Worm (Caenorhabditis elegans) whole organism, L1 larva: ENCODE results near the gene R04E5.7.
"Not testable (repeated sequence)": the region's sequence is repeated elsewhere in the genome, so short reads cannot be mapped to it uniquely, and the experiment has no call there.

Experiments
- Y116A8C.19 ChIP-seq: sonication (generic microtip); optimal IDR thresholded peaks from 2 replicates; lab custom pipeline; 2016; ENCODE audit warnings: missing compliant biosample characterization, missing genetic modification characterization, borderline replicate concordance
- alr-1 ChIP-seq: fragments of 200-800 bp; sonication (Bioruptor generic); optimal IDR thresholded peaks from 2 replicates; lab custom pipeline; 2018; ENCODE audit warnings: borderline replicate concordance, mild to moderate bottlenecking, missing genetic modification characterization, missing compliant biosample characterization
- aly-2 ChIP-seq: fragments of 150-350 bp; optimal IDR thresholded peaks from 2 replicates; lab custom pipeline; 2014; ENCODE audit warnings: missing biosample characterization, missing genetic modification characterization
- ama-1 ChIP-seq: fragments of 150-350 bp; optimal IDR thresholded peaks from 2 replicates; lab custom pipeline; 2014
- ceh-63 ChIP-seq: fragments of 200-800 bp; sonication (Bioruptor generic); optimal IDR thresholded peaks from 2 replicates; lab custom pipeline; 2018; ENCODE audit warnings: mild to moderate bottlenecking, missing genetic modification characterization, missing compliant biosample characterization
- ceh-82 ChIP-seq, 3 experiments: fragments of 150-350 bp in 1 of 3; sonication (generic microtip) in 2 of 3; optimal IDR thresholded peaks; 2 replicates each; lab custom pipeline; 2014 to 2017; ENCODE audit warnings: missing biosample characterization in 3 of 3, missing genetic modification characterization in 3 of 3
- ceh-88 ChIP-seq: fragments of 200-800 bp; sonication (Bioruptor generic); IDR thresholded peaks from 2 replicates; pipeline ENCODE4 v1.3.6; 2022; ENCODE audit warnings: missing genetic modification characterization, missing compliant biosample characterization
- ces-1 ChIP-seq: fragments of 150-350 bp; optimal IDR thresholded peaks from 2 replicates; lab custom pipeline; 2014; ENCODE audit warnings: missing biosample characterization, missing genetic modification reagents, missing genetic modification characterization
- dpl-1 ChIP-seq, 3 experiments: fragments of 150-350 bp in 2 of 3; sonication (generic microtip) in 1 of 3; optimal IDR thresholded peaks; 2 replicates each; lab custom pipeline; 2014 to 2017; ENCODE audit warnings: missing biosample characterization in 3 of 3, missing genetic modification characterization in 3 of 3, missing genetic modification reagents in 3 of 3
- dsc-1 ChIP-seq: sonication (generic microtip); optimal IDR thresholded peaks from 2 replicates; lab custom pipeline; 2016; ENCODE audit warnings: mild to moderate bottlenecking, missing genetic modification characterization, missing compliant biosample characterization
- efl-1 ChIP-seq, 4 experiments: fragments of 150-350 bp; optimal IDR thresholded peaks in 3 of 4; peaks in 1 of 4; 1 replicate in 1 of 4; 2 replicates in 3 of 4; lab custom pipeline; 2014; ENCODE audit warnings: missing biosample characterization in 2 of 4, missing genetic modification characterization in 2 of 4, missing genetic modification reagents in 2 of 4
- egl-13 ChIP-seq: sonication (generic microtip); optimal IDR thresholded peaks from 2 replicates; lab custom pipeline; 2016; ENCODE audit warnings: missing genotype, missing genetic modification reagents, missing genetic modification characterization, missing compliant biosample characterization
- egl-27 ChIP-seq, 2 experiments: fragments of 150-350 bp in 1 of 2; sonication (generic microtip); optimal IDR thresholded peaks; 3 replicates each; lab custom pipeline; 2017 to 2018; ENCODE audit warnings: missing biosample characterization in 2 of 2, missing genetic modification characterization in 2 of 2, missing genetic modification reagents in 2 of 2
- elt-2 ChIP-seq: sonication (generic microtip); optimal IDR thresholded peaks from 2 replicates; lab custom pipeline; 2016; ENCODE audit warnings: missing genetic modification characterization, mild to moderate bottlenecking, inconsistent platforms, missing compliant biosample characterization, missing genetic modification reagents
- elt-3 ChIP-seq, 6 experiments: fragments of 150-350 bp in 1 of 6; sonication (generic microtip); optimal IDR thresholded peaks; 2 replicates each; lab custom pipeline; 2017 to 2018; ENCODE audit warnings: missing biosample characterization in 6 of 6, missing genetic modification characterization in 6 of 6, inconsistent platforms in 1 of 6
- ets-5 ChIP-seq: fragments of 200-800 bp; sonication (Bioruptor generic); IDR thresholded peaks from 2 replicates; pipeline ENCODE4 v1.3.6; 2022; ENCODE audit warnings: missing genetic modification characterization, missing compliant biosample characterization
- fkh-10 ChIP-seq: sonication (generic microtip); optimal IDR thresholded peaks from 2 replicates; lab custom pipeline; 2017; ENCODE audit warnings: missing biosample characterization, missing genetic modification reagents, missing genetic modification characterization
- fkh-8 ChIP-seq: sonication (generic microtip); optimal IDR thresholded peaks from 2 replicates; lab custom pipeline; 2016; ENCODE audit warnings: mild to moderate bottlenecking, missing genetic modification characterization, missing compliant biosample characterization
- grh-1 ChIP-seq: fragments of 200-800 bp; sonication (Bioruptor generic); IDR thresholded peaks from 2 replicates; pipeline ENCODE4 v1.3.6; 2022; ENCODE audit warnings: missing genetic modification reagents, missing genetic modification characterization, missing compliant biosample characterization
- hlh-17 ChIP-seq: fragments of 200-800 bp; sonication (Bioruptor generic); optimal IDR thresholded peaks from 2 replicates; lab custom pipeline; 2018; ENCODE audit warnings: missing genetic modification characterization, mild to moderate bottlenecking, missing compliant biosample characterization, moderate library complexity, borderline replicate concordance
- hpl-2 ChIP-seq: fragments of 150-350 bp; optimal IDR thresholded peaks from 2 replicates; lab custom pipeline; 2014; ENCODE audit warnings: missing biosample characterization, missing genetic modification reagents, missing genetic modification characterization
- irx-1 ChIP-seq: sonication (generic microtip); optimal IDR thresholded peaks from 2 replicates; lab custom pipeline; 2016; ENCODE audit warnings: missing genetic modification characterization, missing compliant biosample characterization
- lin-15B ChIP-seq: fragments of 150-350 bp; sonication (generic microtip); optimal IDR thresholded peaks from 3 replicates; lab custom pipeline; 2014; ENCODE audit warnings: missing biosample characterization, missing genetic modification characterization
- lin-35 ChIP-seq, 2 experiments: fragments of 150-350 bp; optimal IDR thresholded peaks; 2 replicates each; lab custom pipeline; 2014; ENCODE audit warnings: missing biosample characterization in 2 of 2, missing genetic modification characterization in 2 of 2, missing genetic modification reagents in 2 of 2
- mab-9 ChIP-seq: fragments of 200-800 bp; sonication (Bioruptor generic); IDR thresholded peaks from 2 replicates; pipeline ENCODE4 v1.3.6; 2022; ENCODE audit warnings: missing genetic modification reagents, missing genetic modification characterization, missing compliant biosample characterization
- mep-1 ChIP-seq: fragments of 150-350 bp; optimal IDR thresholded peaks from 2 replicates; lab custom pipeline; 2014; ENCODE audit warnings: missing biosample characterization, missing genetic modification characterization
- nhr-19 ChIP-seq: fragments of 200-800 bp; sonication (Bioruptor generic); conservative IDR thresholded peaks from 2 replicates; pipeline ENCODE4 v1.3.6; 2022; ENCODE audit warnings: missing genetic modification characterization, missing compliant biosample characterization
- nhr-20 ChIP-seq: sonication (generic microtip); optimal IDR thresholded peaks from 2 replicates; lab custom pipeline; 2016; ENCODE audit warnings: mild to moderate bottlenecking, missing genetic modification characterization, missing compliant biosample characterization
- nhr-28 ChIP-seq: fragments of 150-350 bp; optimal IDR thresholded peaks from 2 replicates; lab custom pipeline; 2014; ENCODE audit warnings: missing biosample characterization, missing genetic modification characterization
- nhr-47 ChIP-seq: sonication (generic microtip); optimal IDR thresholded peaks from 2 replicates; lab custom pipeline; 2016; ENCODE audit warnings: mild to moderate bottlenecking, missing genetic modification characterization, moderate library complexity, missing compliant biosample characterization
- nhr-76 ChIP-seq: sonication (generic microtip); optimal IDR thresholded peaks from 2 replicates; lab custom pipeline; 2017; ENCODE audit warnings: missing biosample characterization, missing genetic modification characterization
- nhr-90 ChIP-seq: sonication (generic microtip); optimal IDR thresholded peaks from 2 replicates; lab custom pipeline; 2016; ENCODE audit warnings: mild to moderate bottlenecking, missing genetic modification characterization, missing compliant biosample characterization; ENCODE audit not compliant: poor library complexity
- pqm-1 ChIP-seq: sonication (generic microtip); optimal IDR thresholded peaks from 3 replicates; lab custom pipeline; 2017; ENCODE audit warnings: missing biosample characterization, missing genetic modification characterization
- rnt-1 ChIP-seq: sonication (generic microtip); optimal IDR thresholded peaks from 2 replicates; lab custom pipeline; 2016; ENCODE audit warnings: mild to moderate bottlenecking, missing genetic modification characterization, moderate library complexity, missing compliant biosample characterization
- sox-4 ChIP-seq: sonication (generic microtip); optimal IDR thresholded peaks from 2 replicates; lab custom pipeline; 2016; ENCODE audit warnings: missing genetic modification characterization, missing compliant biosample characterization
- sptf-1 ChIP-seq: fragments of 150-350 bp; optimal IDR thresholded peaks from 2 replicates; lab custom pipeline; 2014; ENCODE audit warnings: missing biosample characterization, missing genetic modification characterization
- sup-37 ChIP-seq: fragments of 200-800 bp; sonication (Bioruptor generic); optimal IDR thresholded peaks from 2 replicates; lab custom pipeline; 2018; ENCODE audit warnings: mild to moderate bottlenecking, missing genetic modification characterization, missing compliant biosample characterization
- tlp-1 ChIP-seq: fragments of 150-350 bp; optimal IDR thresholded peaks from 2 replicates; lab custom pipeline; 2014; ENCODE audit warnings: missing biosample characterization, missing genetic modification characterization
- unc-130 ChIP-seq: fragments of 150-350 bp; optimal IDR thresholded peaks from 2 replicates; lab custom pipeline; 2017; ENCODE audit warnings: missing biosample characterization, missing genetic modification characterization, inconsistent platforms
- unc-30 ChIP-seq: sonication (generic microtip); optimal IDR thresholded peaks from 2 replicates; lab custom pipeline; 2017; ENCODE audit warnings: missing biosample characterization, missing genetic modification characterization
- unc-62 ChIP-seq: fragments of 150-350 bp; optimal IDR thresholded peaks from 2 replicates; lab custom pipeline; 2014; ENCODE audit warnings: missing biosample characterization, missing genetic modification reagents, missing genetic modification characterization
- unc-86 ChIP-seq: sonication (generic microtip); optimal IDR thresholded peaks from 2 replicates; lab custom pipeline; 2016; ENCODE audit warnings: missing genetic modification characterization, missing compliant biosample characterization
- zip-4 ChIP-seq: fragments of 200-800 bp; sonication (Bioruptor generic); optimal IDR thresholded peaks from 2 replicates; lab custom pipeline; 2018; ENCODE audit warnings: mild to moderate bottlenecking, missing genetic modification characterization, moderate library complexity, missing compliant biosample characterization

Gene R04E5.7

DNA sequence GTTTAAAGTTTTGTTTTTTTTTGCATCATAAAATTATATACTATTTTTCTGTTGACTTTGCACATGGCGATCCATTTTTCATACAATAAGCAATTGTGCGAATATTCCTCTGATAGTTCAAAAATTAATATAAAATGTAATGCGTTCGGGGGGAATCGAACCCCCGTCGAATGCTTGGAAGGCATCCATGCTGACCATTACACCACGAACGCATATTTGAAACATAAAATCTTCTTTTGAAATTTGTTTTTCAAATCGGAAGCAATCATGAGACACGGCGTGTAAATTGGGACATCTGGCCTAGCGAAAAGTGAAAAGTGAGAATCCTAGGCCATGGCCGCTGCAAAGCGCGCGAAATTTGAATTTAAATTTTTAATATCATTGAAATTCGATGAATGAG lies 21.4 kb upstream of the R04E5.7 start:
- TF ChIP-seq efl-1 (optimal IDR thresholded peaks at IDR 0.05; lab: Kevin White, UChicago), result not testable (repeated sequence)
- TF ChIP-seq efl-1 (GFP tag; optimal IDR thresholded peaks at IDR 0.05 in 1 of 2; lab: Kevin White, UChicago) (peak in 1 of 2 experiments; percentile 17), dpl-1 (GFP tag; optimal IDR thresholded peaks at IDR 0.05; lab: Kevin White, UChicago) (peak in 1 of 3 experiments; percentile 29), nhr-19 (0 out of 2 replicates have a peak, but pooled peaks have one; percentile 13)

ce11 chrX:8817929-8818328 lies 20.9 kb upstream of the R04E5.7 start:
- no peak for TF ChIP-seq dpl-1 (GFP tag; optimal IDR thresholded peaks at IDR 0.05; lab: Kevin White, UChicago)
- TF ChIP-seq ceh-63 (GFP tag; lab: Kevin White, UChicago), result no peak
- TF ChIP-seq egl-27 (tag; optimal IDR thresholded peaks at IDR 0.05; lab: Kevin White, UChicago), result no peak
- no peak for TF ChIP-seq unc-86 (tag; lab: Kevin White, UChicago)

DNA sequence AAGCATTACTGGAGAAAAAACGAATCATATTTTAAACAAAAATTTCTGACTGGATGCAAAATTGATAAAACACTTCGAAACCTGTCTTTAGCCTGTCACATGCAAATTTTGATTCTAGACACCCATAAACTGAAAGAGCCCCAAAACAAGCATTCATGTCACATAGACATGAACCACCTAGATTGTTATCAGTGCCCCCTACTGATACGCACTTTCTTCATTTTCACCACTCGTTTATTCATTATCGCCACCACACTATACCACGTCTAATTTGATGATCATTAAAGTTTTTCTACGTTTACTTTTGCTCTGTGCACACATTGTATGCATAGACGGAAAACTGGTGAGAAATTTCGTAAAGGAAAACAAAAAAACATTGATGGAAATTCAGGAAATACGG lies 14.9 kb upstream of the R04E5.7 start, which contains the start of gene cnnm-2:
Gene cnnm-2, plus strand, starts transcription at position 190 of the 400 bp plus-strand sequence.
- no peak for TF ChIP-seq dpl-1 (GFP tag; optimal IDR thresholded peaks at IDR 0.05; lab: Kevin White, UChicago)
- no peak for TF ChIP-seq ceh-63 (GFP tag; lab: Kevin White, UChicago)
- peak in 1 of 2 experiments; percentile 30 for TF ChIP-seq lin-35 (GFP tag; optimal IDR thresholded peaks at IDR 0.05; lab: Kevin White, UChicago)
- TF ChIP-seq pqm-1 (tag; lab: Kevin White, UChicago), result peak; percentile 14
- TF ChIP-seq elt-2 (tag; lab: Kevin White, UChicago), result peak; percentile 65

DNA sequence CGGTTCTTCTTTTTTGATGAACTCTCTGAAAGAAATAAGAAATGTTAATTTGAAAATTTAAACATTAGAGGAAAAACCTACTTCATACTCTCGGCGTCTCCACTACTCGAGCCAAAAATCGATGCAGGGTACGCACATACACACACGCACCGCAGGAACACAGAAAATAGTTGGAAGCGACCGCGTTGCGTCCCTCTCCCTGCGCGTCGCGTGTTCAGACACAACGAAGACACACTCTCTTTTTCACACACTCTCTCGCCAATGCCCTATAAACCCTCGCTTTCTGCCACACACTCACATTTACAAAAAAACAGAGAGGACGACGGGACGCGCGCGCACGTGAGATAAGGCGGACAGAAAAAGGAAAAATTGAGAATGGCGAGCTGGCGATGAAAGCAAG lies 13.8 kb upstream of the R04E5.7 start, which contains the start of gene R04E5.9:
Gene R04E5.9, minus strand, starts transcription at position 235 of the 400 bp plus-strand sequence.
- TF ChIP-seq unc-86 (tag; lab: Kevin White, UChicago) (peak; percentile 91), mep-1 (tag; lab: Kevin White, UChicago) (peak; percentile 94), sptf-1 (tag; lab: Kevin White, UChicago) (no peak), aly-2 (tag; lab: Kevin White, UChicago) (no peak), nhr-20 (tag; lab: Kevin White, UChicago) (peak; percentile 86), grh-1 (GFP tag; lab: Robert Waterston, UW) (0 out of 2 replicates have a peak, but pooled peaks have one; percentile 34), hlh-17 (GFP tag; lab: Kevin White, UChicago) (no peak), fkh-10 (GFP tag; lab: Kevin White, UChicago) (peak; percentile 81), unc-130 (tag; lab: Kevin White, UChicago) (no peak), dsc-1 (tag; lab: Kevin White, UChicago) (peak; percentile 76), efl-1 (optimal IDR thresholded peaks at IDR 0.05; lab: Kevin White, UChicago) (peak; percentile 62 to 80), efl-1 (GFP tag; optimal IDR thresholded peaks at IDR 0.05 in 1 of 2; lab: Kevin White, UChicago) (peak; percentile 47 to 94), unc-30 (tag; lab: Kevin White, UChicago) (no peak), nhr-76 (tag; lab: Kevin White, UChicago) (peak; percentile 7), ets-5 (GFP tag; lab: Robert Waterston, UW) (no peak), ces-1 (GFP tag; lab: Kevin White, UChicago) (no peak), mab-9 (GFP tag; lab: Robert Waterston, UW) (peak; percentile 69), sup-37 (GFP tag; lab: Kevin White, UChicago) (no peak), ama-1 (lab: Kevin White, UChicago) (peak; percentile 21), elt-3 (tag; optimal IDR thresholded peaks at IDR 0.05; lab: Kevin White, UChicago) (peak in 2 of 6 experiments; percentile 19 to 20), zip-4 (GFP tag; lab: Kevin White, UChicago) (peak; percentile 32), fkh-8 (tag; lab: Kevin White, UChicago) (peak; percentile 96), hpl-2 (GFP tag; lab: Kevin White, UChicago) (peak; percentile 27), unc-62 (GFP tag; lab: Kevin White, UChicago) (no peak), egl-13 (peak; percentile 89), nhr-28 (tag; lab: Kevin White, UChicago) (no peak), alr-1 (no peak), Y116A8C.19 (no peak), ceh-82 (tag; optimal IDR thresholded peaks at IDR 0.05; lab: Kevin White, UChicago) (peak; percentile 74 to 91 (median 87)), ceh-88 (GFP tag; lab: Robert Waterston, UW) (peak; percentile 68; the same call in 1 of the 2 replicates), irx-1 (peak; percentile 62), sox-4 (tag; lab: Kevin White, UChicago) (peak; percentile 69), nhr-90 (tag; lab: Kevin White, UChicago) (peak; percentile 64), tlp-1 (no peak), nhr-47 (tag; lab: Kevin White, UChicago) (peak; percentile 91), ceh-63 (GFP tag; lab: Kevin White, UChicago) (no peak), dpl-1 (GFP tag; optimal IDR thresholded peaks at IDR 0.05; lab: Kevin White, UChicago) (peak; percentile 22 to 40 (median 29)), rnt-1 (tag; lab: Kevin White, UChicago) (peak; percentile 71), lin-15B (tag; lab: Kevin White, UChicago) (no peak)
